Fruit fly (Drosophila melanogaster) whole organism: ENCODE measurements around the gene CG14722.

ENCODE experiments used
- CG8478 ChIP-seq: fragments of >200 bp; optimal IDR thresholded peaks from 2 replicates; lab custom pipeline; 2018; ENCODE audit warnings: inconsistent platforms
- Dll ChIP-seq: fragments of >200 bp; optimal IDR thresholded peaks from 2 replicates; lab custom pipeline; 2017
- EcR ChIP-seq, 2 experiments: fragments of >200 bp; optimal IDR thresholded peaks; 2 replicates each; lab custom pipeline; 2017; ENCODE audit warnings: missing biosample characterization in 2 of 2, missing genetic modification characterization in 2 of 2, missing genetic modification reagents in 2 of 2
- pan ChIP-seq: fragments of >200 bp; optimal IDR thresholded peaks from 2 replicates; lab custom pipeline; 2017
- psq ChIP-seq: fragments of >200 bp; optimal IDR thresholded peaks from 2 replicates; lab custom pipeline; 2017
- usp ChIP-seq: fragments of >200 bp; optimal IDR thresholded peaks from 2 replicates; lab custom pipeline; 2017; ENCODE audit warnings: missing biosample characterization, missing genetic modification characterization, mixed read lengths

Gene CG14722

DNA sequence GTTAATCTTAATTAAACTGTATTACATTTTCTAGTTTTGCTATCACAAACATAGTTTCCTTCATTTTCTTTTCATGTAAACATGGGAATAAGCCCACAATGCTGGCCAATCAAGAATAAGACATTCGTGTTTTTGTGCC is 8.5 kb downstream of the CG14722 start, which contains the start of gene CG43062:
Gene CG43062, plus strand, starts transcription at position 40 of the 139 bp plus-strand sequence.
- TF ChIP-seq psq (no peak), CG8478 (no peak), pan (lab: Kevin White, UChicago) (no peak), usp (GFP tag; lab: Kevin White, UChicago) (no peak), Dll (lab: Kevin White, UChicago) (no peak), EcR (GFP tag; optimal IDR thresholded peaks at IDR 0.05; lab: Kevin White, UChicago) (no peak)

DNA sequence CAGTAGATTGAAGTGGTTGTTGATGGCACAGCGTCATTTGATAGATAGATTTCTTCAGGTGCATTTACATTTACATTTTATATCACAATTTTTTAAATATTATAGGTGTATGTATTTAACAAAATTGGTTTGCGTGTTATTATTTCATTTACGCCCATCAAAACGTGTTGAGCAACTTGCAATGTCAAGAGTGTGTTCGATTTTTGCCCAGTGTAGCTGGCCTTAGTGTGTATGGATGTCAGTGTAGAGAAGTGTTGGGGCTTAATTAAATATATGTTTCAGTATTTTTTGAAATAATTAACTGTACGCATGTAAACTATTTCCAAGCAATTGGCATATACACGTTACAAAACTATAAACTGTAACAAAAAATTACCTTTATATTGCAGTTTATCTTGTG is 10.1 kb downstream of the CG14722 start:
- TF ChIP-seq EcR (GFP tag; optimal IDR thresholded peaks at IDR 0.05; lab: Kevin White, UChicago) = no peak
- TF ChIP-seq usp (GFP tag; lab: Kevin White, UChicago) = no peak
- TF ChIP-seq psq = no peak
- TF ChIP-seq Dll (lab: Kevin White, UChicago) = no peak
- TF ChIP-seq CG8478 = no peak
- TF ChIP-seq pan (lab: Kevin White, UChicago) = no peak

DNA sequence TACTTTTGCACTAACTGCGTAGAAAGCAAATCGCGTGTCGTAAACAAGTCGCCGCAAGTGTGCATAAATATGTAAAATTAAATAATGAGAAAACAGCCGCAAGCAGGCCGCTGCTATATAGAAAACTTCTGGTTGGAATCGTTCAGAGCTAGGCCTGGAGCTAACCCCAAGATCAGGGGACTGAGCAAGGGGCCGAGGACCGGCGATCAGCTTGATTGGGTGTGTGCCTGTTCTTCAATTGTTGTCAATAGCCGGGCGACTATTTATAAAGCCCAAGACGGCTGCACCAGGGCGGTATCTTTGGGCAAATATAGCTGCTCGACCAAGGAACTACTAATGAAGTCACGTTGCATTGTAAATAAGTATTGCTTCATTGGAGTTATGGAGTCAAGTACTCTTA is 15.1 kb downstream of the CG14722 start:
- no peak for TF ChIP-seq CG8478
- no peak for TF ChIP-seq Dll (lab: Kevin White, UChicago)
- TF ChIP-seq usp (GFP tag; lab: Kevin White, UChicago) = no peak
- TF ChIP-seq pan (lab: Kevin White, UChicago) = no peak
- TF ChIP-seq EcR (GFP tag; optimal IDR thresholded peaks at IDR 0.05; lab: Kevin White, UChicago) = no peak
- no peak for TF ChIP-seq psq

DNA sequence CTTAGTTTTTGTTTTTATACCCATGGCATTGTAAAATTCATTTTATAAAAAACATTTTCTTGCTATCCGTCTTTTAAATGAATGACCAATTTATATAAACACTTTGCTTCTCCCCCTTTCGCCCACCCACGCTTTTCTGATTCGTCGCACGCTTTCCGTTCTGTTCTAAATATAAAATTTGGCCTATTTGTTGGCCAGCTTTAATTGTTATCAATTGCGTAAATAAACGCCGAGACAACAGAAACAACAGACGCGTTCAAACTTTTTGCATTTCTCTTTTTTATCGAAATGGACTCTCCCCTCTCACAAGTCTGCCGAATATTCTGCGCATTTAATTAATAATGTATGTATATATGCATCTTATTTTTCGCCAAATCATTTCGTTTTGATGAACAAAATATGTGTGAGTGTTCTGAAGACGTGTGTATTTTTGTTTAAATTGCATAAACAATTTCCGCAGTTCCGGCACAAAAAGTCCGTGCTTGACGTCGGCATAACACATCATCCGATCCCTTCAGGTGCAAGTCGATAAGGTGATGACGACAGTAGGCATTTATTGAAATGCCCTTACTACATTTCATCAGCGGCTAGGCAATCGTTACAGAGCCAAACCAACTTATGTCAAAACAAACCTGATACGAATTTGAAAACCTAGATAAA is 15.6 kb downstream of the CG14722 start:
- TF ChIP-seq EcR (GFP tag; optimal IDR thresholded peaks at IDR 0.05; lab: Kevin White, UChicago) (no peak), pan (lab: Kevin White, UChicago) (no peak), psq (no peak), usp (GFP tag; lab: Kevin White, UChicago) (no peak), CG8478 (no peak), Dll (lab: Kevin White, UChicago) (no peak)

DNA sequence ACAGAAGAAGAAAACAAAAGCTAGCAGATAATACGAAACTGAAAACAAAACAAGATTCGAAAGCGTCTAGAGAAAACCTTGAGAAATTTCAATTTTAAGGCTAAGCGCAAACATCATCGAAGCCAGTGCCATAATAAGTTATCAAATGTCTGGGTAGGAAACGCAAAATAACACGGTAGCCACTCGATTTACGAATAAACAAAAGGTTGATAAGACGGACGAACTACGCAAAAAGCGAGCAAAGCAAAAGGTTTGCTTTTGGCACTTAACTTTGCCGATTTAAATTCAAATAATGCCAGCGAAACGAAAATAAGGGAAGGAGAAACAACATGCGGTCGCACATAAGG is 16.4 kb downstream of the CG14722 start:
- TF ChIP-seq EcR (GFP tag; optimal IDR thresholded peaks at IDR 0.05; lab: Kevin White, UChicago) = no peak
- no peak for TF ChIP-seq CG8478
- no peak for TF ChIP-seq psq
- no peak for TF ChIP-seq usp (GFP tag; lab: Kevin White, UChicago)
- TF ChIP-seq Dll (lab: Kevin White, UChicago) = no peak
- no peak for TF ChIP-seq pan (lab: Kevin White, UChicago)

DNA sequence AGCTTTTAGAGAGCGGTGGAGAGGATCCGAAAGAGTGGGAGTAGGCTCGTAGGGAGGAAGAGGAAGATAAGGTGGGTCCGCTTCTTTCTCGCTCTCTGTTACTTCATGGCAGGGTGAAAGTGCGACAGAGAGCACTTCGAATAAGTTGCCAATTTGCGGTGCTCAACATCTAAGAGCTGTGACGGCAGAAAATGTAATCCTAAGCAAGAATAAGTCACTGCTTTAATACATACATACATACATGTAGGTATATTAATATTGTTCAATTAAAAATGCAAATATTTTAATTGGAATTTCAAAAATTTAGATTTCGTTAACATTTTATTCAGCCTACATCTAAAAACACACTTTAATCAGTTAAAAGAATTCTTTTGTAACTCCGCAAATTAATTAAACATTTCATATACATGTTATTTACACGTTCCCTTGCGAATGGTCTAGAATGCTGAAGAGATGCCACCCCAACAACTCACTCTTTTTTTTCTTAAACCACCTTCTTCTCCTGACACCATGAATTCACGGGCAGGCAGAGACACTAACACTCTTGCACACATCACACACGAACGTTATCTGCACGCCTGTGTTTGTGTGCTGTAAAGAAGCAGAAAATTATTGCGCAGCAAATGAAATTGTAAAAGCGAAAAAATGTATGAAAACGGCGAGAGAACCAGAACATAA is 17.0 kb downstream of the CG14722 start:
- TF ChIP-seq Dll (lab: Kevin White, UChicago) (no peak), EcR (GFP tag; optimal IDR thresholded peaks at IDR 0.05; lab: Kevin White, UChicago) (no peak), psq (no peak), pan (lab: Kevin White, UChicago) (no peak), usp (GFP tag; lab: Kevin White, UChicago) (no peak), CG8478 (no peak)

DNA sequence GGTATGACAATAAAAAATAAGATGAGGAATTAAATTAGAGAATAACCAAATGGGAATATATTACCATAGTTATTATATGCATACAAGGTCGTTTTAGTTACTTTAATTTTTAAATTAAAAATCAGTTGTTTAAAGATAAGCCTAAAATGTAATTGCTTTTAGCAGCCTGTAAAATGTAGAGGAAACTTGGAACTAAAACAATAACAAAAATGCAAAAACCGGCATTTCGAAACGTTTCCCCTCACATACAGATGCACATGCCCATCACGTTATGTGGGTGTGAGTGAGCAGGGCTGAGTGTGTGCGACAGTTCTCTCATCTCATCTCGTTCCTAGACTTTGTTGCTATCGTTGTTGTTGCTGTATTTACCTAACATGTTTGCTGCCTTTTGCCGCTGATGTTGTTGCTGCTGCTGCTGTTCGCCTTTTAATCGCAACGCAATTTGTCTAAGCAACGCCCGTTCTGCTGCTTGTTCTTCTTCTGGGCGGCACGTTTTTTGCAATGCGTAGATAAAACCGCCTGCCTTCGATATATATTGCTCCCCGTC is 17.6 kb downstream of the CG14722 start:
- TF ChIP-seq psq = no peak
- no peak for TF ChIP-seq pan (lab: Kevin White, UChicago)
- TF ChIP-seq CG8478 = no peak
- TF ChIP-seq Dll (lab: Kevin White, UChicago) = no peak
- TF ChIP-seq usp (GFP tag; lab: Kevin White, UChicago) = no peak
- no peak for TF ChIP-seq EcR (GFP tag; optimal IDR thresholded peaks at IDR 0.05; lab: Kevin White, UChicago)

DNA sequence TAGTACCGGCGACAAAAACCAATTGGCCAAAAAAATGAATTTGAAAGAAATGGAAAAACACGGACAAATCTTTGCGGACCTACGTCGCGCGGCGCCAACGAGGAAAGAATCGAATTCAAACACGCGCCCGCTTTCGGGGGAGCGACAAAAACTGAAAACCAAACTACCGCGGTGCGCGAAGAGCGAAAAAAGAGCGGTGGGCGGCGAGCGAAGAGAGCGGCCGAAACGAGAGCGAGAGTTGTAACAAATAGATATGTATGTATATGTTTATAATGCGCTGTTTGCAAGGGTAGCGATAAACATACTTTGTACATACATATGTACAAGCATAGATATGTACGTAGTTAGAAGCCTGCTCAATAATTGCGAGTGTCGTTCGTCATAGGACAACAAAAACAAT is 18.3 kb downstream of the CG14722 start:
- TF ChIP-seq usp (GFP tag; lab: Kevin White, UChicago) (no peak), psq (no peak), pan (lab: Kevin White, UChicago) (no peak), Dll (lab: Kevin White, UChicago) (no peak)

DNA sequence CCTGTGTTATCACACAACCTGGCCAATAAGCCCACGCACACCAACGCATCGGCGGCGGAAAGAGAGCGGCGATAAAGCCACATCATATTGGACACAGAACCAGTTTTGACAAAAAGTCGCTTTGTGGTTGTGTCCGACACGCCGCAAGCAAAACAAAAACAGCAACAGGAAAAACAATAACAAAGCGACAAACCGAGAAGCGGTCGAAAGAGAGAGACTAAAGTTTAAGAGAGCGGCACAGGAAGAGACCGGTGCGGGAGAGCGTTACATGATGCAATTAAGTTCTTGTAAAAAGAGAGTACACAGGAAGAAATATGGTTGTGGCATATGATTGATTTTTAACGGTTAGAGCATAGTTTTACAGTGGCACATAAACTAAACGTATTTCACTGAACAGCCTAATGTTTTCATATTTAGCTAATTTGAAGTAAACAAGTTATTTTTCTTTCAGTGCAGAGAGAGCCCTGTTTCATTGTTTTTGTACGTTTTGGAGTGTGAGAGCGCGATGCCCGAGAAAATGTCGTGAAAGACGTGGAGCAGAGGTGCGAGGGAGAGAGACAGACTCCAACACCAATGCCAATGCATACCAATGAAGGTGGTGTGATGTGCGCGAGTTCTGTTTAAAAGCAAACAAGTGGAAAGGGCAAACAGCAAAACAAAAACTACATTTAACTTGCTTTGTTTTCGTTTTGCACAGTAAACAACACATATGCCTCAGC is 19.1 kb downstream of the CG14722 start:
- TF ChIP-seq EcR (GFP tag; optimal IDR thresholded peaks at IDR 0.05; lab: Kevin White, UChicago) (no peak), CG8478 (no peak), pan (lab: Kevin White, UChicago) (no peak), psq (no peak), usp (GFP tag; lab: Kevin White, UChicago) (no peak), Dll (lab: Kevin White, UChicago) (peak; percentile 83)

DNA sequence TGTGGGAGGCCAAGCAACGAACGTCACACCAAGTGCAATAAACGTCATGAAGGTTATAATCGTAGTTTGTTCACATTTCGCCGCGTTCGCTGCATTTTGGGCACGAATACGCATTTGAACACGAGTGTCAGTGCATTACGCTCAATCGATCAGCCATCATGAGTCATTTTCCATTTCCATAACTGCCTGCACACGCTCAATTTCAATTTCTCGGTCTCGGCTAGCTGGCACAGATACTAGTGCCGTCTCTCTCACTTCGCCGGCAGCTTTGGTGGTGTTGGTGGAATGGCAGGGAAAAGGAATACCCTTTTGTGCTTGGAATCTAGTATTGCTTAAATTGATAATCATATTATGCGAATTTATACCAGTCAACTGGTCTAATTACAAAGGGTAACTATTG is 20.0 kb downstream of the CG14722 start:
- no peak for TF ChIP-seq CG8478
- no peak for TF ChIP-seq pan (lab: Kevin White, UChicago)
- no peak for TF ChIP-seq Dll (lab: Kevin White, UChicago)
- no peak for TF ChIP-seq usp (GFP tag; lab: Kevin White, UChicago)
- no peak for TF ChIP-seq psq
- no peak for TF ChIP-seq EcR (GFP tag; optimal IDR thresholded peaks at IDR 0.05; lab: Kevin White, UChicago)

DNA sequence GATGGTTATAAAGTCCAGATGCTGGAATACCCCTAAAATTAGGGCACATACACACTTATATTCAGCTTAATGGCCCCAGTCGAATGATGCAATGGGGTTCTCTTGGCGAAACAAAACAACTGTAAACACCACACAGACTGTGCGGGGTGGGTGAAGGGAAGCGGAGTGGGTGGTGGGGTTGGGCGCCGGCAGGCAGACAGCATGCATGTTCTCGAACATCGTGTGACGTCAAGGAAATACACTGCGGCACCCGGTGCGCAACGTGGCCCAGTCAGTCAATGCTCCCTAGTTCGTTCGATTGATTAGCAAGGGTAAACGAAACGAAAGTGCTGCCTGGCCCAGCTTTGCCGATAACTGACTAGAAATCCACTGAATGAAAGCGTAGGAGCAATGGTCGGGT is 20.8 kb downstream of the CG14722 start:
- no peak for TF ChIP-seq Dll (lab: Kevin White, UChicago)
- no peak for TF ChIP-seq psq
- TF ChIP-seq EcR (GFP tag; optimal IDR thresholded peaks at IDR 0.05; lab: Kevin White, UChicago) = no peak
- no peak for TF ChIP-seq pan (lab: Kevin White, UChicago)
- TF ChIP-seq CG8478 = no peak
- TF ChIP-seq usp (GFP tag; lab: Kevin White, UChicago) = no peak
